Fruit fly (Drosophila melanogaster) whole organism: ENCODE results near the gene Nlp.

Source experiments
- CG8478 ChIP-seq: fragments of >200 bp; optimal IDR thresholded peaks from 2 replicates; lab custom pipeline; 2018; ENCODE audit warnings: inconsistent platforms
- Dll ChIP-seq: fragments of >200 bp; optimal IDR thresholded peaks from 2 replicates; lab custom pipeline; 2017
- EcR ChIP-seq, 2 experiments: fragments of >200 bp; optimal IDR thresholded peaks; 2 replicates each; lab custom pipeline; 2017; ENCODE audit warnings: missing biosample characterization in 2 of 2, missing genetic modification characterization in 2 of 2, missing genetic modification reagents in 2 of 2
- pan ChIP-seq: fragments of >200 bp; optimal IDR thresholded peaks from 2 replicates; lab custom pipeline; 2017
- psq ChIP-seq: fragments of >200 bp; optimal IDR thresholded peaks from 2 replicates; lab custom pipeline; 2017
- usp ChIP-seq: fragments of >200 bp; optimal IDR thresholded peaks from 2 replicates; lab custom pipeline; 2017; ENCODE audit warnings: missing biosample characterization, missing genetic modification characterization, mixed read lengths

The Nlp gene

dm6 chr3R:30043139-30043744 lies 38.7 kb downstream of the Nlp start, which contains the start of gene Sry-delta:
Sry-delta (plus strand) TSS chr3R:30043341.
- TF ChIP-seq pan (lab: Kevin White, UChicago) (no peak), Dll (no peak), psq (lab: Kevin White, UChicago) (no peak), EcR (GFP tag; optimal IDR thresholded peaks at IDR 0.05; lab: Kevin White, UChicago) (no peak), CG8478 (lab: Kevin White, UChicago) (no peak), usp (GFP tag; lab: Kevin White, UChicago) (no peak)

- TF ChIP-seq psq (lab: Kevin White, UChicago) (no peak), EcR (GFP tag; optimal IDR thresholded peaks at IDR 0.05; lab: Kevin White, UChicago) (no peak), Dll (no peak), pan (lab: Kevin White, UChicago) (no peak), usp (GFP tag; lab: Kevin White, UChicago) (no peak), CG8478 (lab: Kevin White, UChicago) (no peak)
Measured at dm6 chr3R:30046029-30047001, 41.7 kb downstream of the Nlp start, which contains the start of the genes RpL32 and CG7943. RpL32 (minus strand) TSS chr3R:30046161. CG7943 (plus strand) TSS chr3R:30046470.

dm6 chr3R:30050448-30050847 lies 45.9 kb downstream of the Nlp start:
- TF ChIP-seq psq (lab: Kevin White, UChicago) (no peak), pan (lab: Kevin White, UChicago) (no peak), EcR (GFP tag; optimal IDR thresholded peaks at IDR 0.05; lab: Kevin White, UChicago) (no peak), CG8478 (lab: Kevin White, UChicago) (no peak), usp (GFP tag; lab: Kevin White, UChicago) (no peak), Dll (no peak)

- TF ChIP-seq psq (lab: Kevin White, UChicago) (no peak), EcR (GFP tag; optimal IDR thresholded peaks at IDR 0.05; lab: Kevin White, UChicago) (no peak), Dll (no peak), pan (lab: Kevin White, UChicago) (no peak), CG8478 (lab: Kevin White, UChicago) (no peak), usp (GFP tag; lab: Kevin White, UChicago) (no peak)
Measured at dm6 chr3R:30051933-30052332, 47.3 kb downstream of the Nlp start, which contains the start of gene CG15528. CG15528 (minus strand) TSS chr3R:30052112.

- TF ChIP-seq psq (lab: Kevin White, UChicago) (no peak), CG8478 (lab: Kevin White, UChicago) (no peak)
Measured at dm6 chr3R:30052455-30053046, 48.0 kb downstream of the Nlp start, which contains the start of gene Jasper. Jasper (plus strand) TSS chr3R:30052514.

- TF ChIP-seq Dll, result no peak
- no peak for TF ChIP-seq pan (lab: Kevin White, UChicago)
- TF ChIP-seq CG8478 (lab: Kevin White, UChicago), result no peak
- no peak for TF ChIP-seq usp (GFP tag; lab: Kevin White, UChicago)
- no peak for TF ChIP-seq psq (lab: Kevin White, UChicago)
- no peak for TF ChIP-seq EcR (GFP tag; optimal IDR thresholded peaks at IDR 0.05; lab: Kevin White, UChicago)
Measured at dm6 chr3R:30055915-30056544, 51.4 kb downstream of the Nlp start, which contains the start of the genes Rpp14b and spn-A. Rpp14b (plus strand) TSS chr3R:30055957. spn-A (minus strand) TSS chr3R:30056037.

- TF ChIP-seq psq (lab: Kevin White, UChicago), result no peak
- no peak for TF ChIP-seq CG8478 (lab: Kevin White, UChicago)
- no peak for TF ChIP-seq usp (GFP tag; lab: Kevin White, UChicago)
- no peak for TF ChIP-seq pan (lab: Kevin White, UChicago)
- TF ChIP-seq EcR (GFP tag; optimal IDR thresholded peaks at IDR 0.05; lab: Kevin White, UChicago), result no peak
- no peak for TF ChIP-seq Dll
Measured at dm6 chr3R:30056592-30057135, 52.1 kb downstream of the Nlp start, which contains the start of the genes CG7950 and Rpp14a. CG7950 (plus strand) TSS chr3R:30056859. Rpp14a (plus strand) TSS chr3R:30056859.

dm6 chr3R:30058057-30058868 lies 53.7 kb downstream of the Nlp start, which contains the start of gene sima:
sima (plus strand) TSS chr3R:30058311.
- no peak for TF ChIP-seq pan (lab: Kevin White, UChicago)
- TF ChIP-seq Dll, result no peak
- peak; percentile 50 for TF ChIP-seq psq (lab: Kevin White, UChicago)
- no peak for TF ChIP-seq CG8478 (lab: Kevin White, UChicago)
- TF ChIP-seq usp (GFP tag; lab: Kevin White, UChicago), result no peak

dm6 chr3R:30059944-30060343 lies 55.4 kb downstream of the Nlp start:
- no peak for TF ChIP-seq Dll
- TF ChIP-seq CG8478 (lab: Kevin White, UChicago), result no peak
- TF ChIP-seq pan (lab: Kevin White, UChicago), result no peak
- no peak for TF ChIP-seq psq (lab: Kevin White, UChicago)
